Fruit fly (Drosophila melanogaster) whole organism, prepupa: ENCODE results near the gene CG11816.

Experiments used
- Blimp-1 ChIP-seq: fragments of 200-800 bp; sonication (Bioruptor generic); optimal IDR thresholded peaks from 3 replicates; lab custom pipeline; 2017; ENCODE audit warnings: missing biosample characterization, missing genetic modification characterization, mild to moderate bottlenecking, moderate library complexity, missing genetic modification reagents
- CG6276 ChIP-seq: fragments of 200-800 bp; sonication (Bioruptor generic); optimal IDR thresholded peaks from 2 replicates; lab custom pipeline; 2017; ENCODE audit warnings: missing biosample characterization, mild to moderate bottlenecking, missing genetic modification characterization
- CG6808 ChIP-seq: fragments of 200-800 bp; sonication (Bioruptor generic); optimal IDR thresholded peaks from 3 replicates; lab custom pipeline; 2017; ENCODE audit warnings: missing biosample characterization, missing genetic modification characterization, mild to moderate bottlenecking, moderate library complexity, missing genetic modification reagents
- Gug ChIP-seq: fragments of 200-800 bp; sonication (Bioruptor generic); IDR thresholded peaks from 2 replicates; pipeline ENCODE4 v1.3.6; 2022; ENCODE audit warnings: missing biosample characterization, missing genetic modification characterization
- esn ChIP-seq: fragments of 200-800 bp; sonication (Bioruptor generic); optimal IDR thresholded peaks from 2 replicates; lab custom pipeline; 2016; ENCODE audit warnings: missing biosample characterization, mild to moderate bottlenecking, missing genetic modification characterization, moderate library complexity
- fkh ChIP-seq: fragments of 200-800 bp; sonication (Bioruptor generic); optimal IDR thresholded peaks from 3 replicates; lab custom pipeline; 2017; ENCODE audit warnings: missing biosample characterization, mild to moderate bottlenecking, missing genetic modification characterization, moderate library complexity
- lz ChIP-seq: fragments of 200-800 bp; sonication (Bioruptor generic); optimal IDR thresholded peaks from 3 replicates; lab custom pipeline; 2016; ENCODE audit warnings: missing biosample characterization, missing genetic modification characterization
- spab ChIP-seq: fragments of 200-800 bp; sonication (Bioruptor generic); optimal IDR thresholded peaks from 2 replicates; lab custom pipeline; 2017; ENCODE audit warnings: missing biosample characterization, mild to moderate bottlenecking, missing genetic modification characterization, missing genetic modification reagents
- ss ChIP-seq, 2 experiments: fragments of 200-800 bp; sonication (Bioruptor generic); optimal IDR thresholded peaks; 2 replicates in 1 of 2; 3 replicates in 1 of 2; lab custom pipeline; 2017 to 2018; ENCODE audit warnings: mild to moderate bottlenecking in 2 of 2, missing biosample characterization in 2 of 2, missing genetic modification characterization in 2 of 2, moderate library complexity in 1 of 2

- TF ChIP-seq lz (GFP tag; lab: Kevin White, UChicago) (no peak), esn (no peak), ss (GFP tag; optimal IDR thresholded peaks at IDR 0.05; lab: Kevin White, UChicago) (no peak), Gug (GFP tag; lab: Robert Waterston, UW) (no peak), spab (no peak), fkh (GFP tag; lab: Kevin White, UChicago) (no peak), CG6808 (GFP tag; lab: Kevin White, UChicago) (no peak), Blimp-1 (no peak), CG6276 (GFP tag; lab: Kevin White, UChicago) (no peak)
Measured at dm6 chrX:13563042-13563441, 7.4 kb upstream of the CG11816 start.
